Fruit fly (Drosophila melanogaster) whole organism, adult: ENCODE data around the gene AlaRS-m.
A peak's percentile ranks its signal among the peaks of the same experiment; 100 is the strongest.

Experiments
- CG11617 ChIP-seq: fragments of 200-800 bp; sonication (Bioruptor generic); optimal IDR thresholded peaks from 2 replicates; lab custom pipeline; 2017; ENCODE audit warnings: mild to moderate bottlenecking, missing biosample characterization, missing genetic modification reagents, missing genetic modification characterization
- CG12768 ChIP-seq: fragments of 200-800 bp; sonication (Bioruptor generic); optimal IDR thresholded peaks from 2 replicates; lab custom pipeline; 2017; ENCODE audit warnings: missing biosample characterization, missing genetic modification characterization, mild to moderate bottlenecking, moderate library complexity, missing genetic modification reagents
- CG14711 ChIP-seq: fragments of 200-800 bp; sonication (Bioruptor generic); optimal IDR thresholded peaks from 2 replicates; lab custom pipeline; 2018; ENCODE audit warnings: missing biosample characterization, mild to moderate bottlenecking, missing genetic modification characterization, moderate library complexity
- CG1620 ChIP-seq: fragments of 200-800 bp; sonication (Bioruptor generic); optimal IDR thresholded peaks from 2 replicates; lab custom pipeline; 2016; ENCODE audit warnings: missing biosample characterization, missing genetic modification characterization
- CG33017 ChIP-seq: fragments of 200-800 bp; sonication (Bioruptor generic); optimal IDR thresholded peaks from 2 replicates; lab custom pipeline; 2018; ENCODE audit warnings: missing biosample characterization, mild to moderate bottlenecking, missing genetic modification characterization, moderate library complexity
- CG5204 ChIP-seq: fragments of 200-800 bp; sonication (Bioruptor generic); optimal IDR thresholded peaks from 2 replicates; lab custom pipeline; 2016; ENCODE audit warnings: missing biosample characterization, missing genetic modification characterization
- CG7045 ChIP-seq: fragments of 200-800 bp; sonication (Bioruptor generic); optimal IDR thresholded peaks from 2 replicates; lab custom pipeline; 2017; ENCODE audit warnings: missing biosample characterization, mild to moderate bottlenecking, missing genetic modification characterization
- CG7101 ChIP-seq: fragments of 200-800 bp; sonication (Bioruptor generic); optimal IDR thresholded peaks from 2 replicates; lab custom pipeline; 2018; ENCODE audit warnings: missing biosample characterization, mild to moderate bottlenecking, missing genetic modification characterization, moderate library complexity
- Clk ChIP-seq: fragments of 200-800 bp; sonication (Bioruptor generic); optimal IDR thresholded peaks from 2 replicates; lab custom pipeline; 2017; ENCODE audit warnings: missing biosample characterization, missing genetic modification characterization
- Crg-1 ChIP-seq: fragments of 200-800 bp; sonication (Bioruptor generic); optimal IDR thresholded peaks from 2 replicates; lab custom pipeline; 2016; ENCODE audit warnings: missing biosample characterization, missing genetic modification characterization
- Hr96 ChIP-seq: fragments of 200-800 bp; sonication (Bioruptor generic); optimal IDR thresholded peaks from 2 replicates; lab custom pipeline; 2016; ENCODE audit warnings: missing biosample characterization, missing genetic modification characterization
- Mnt ChIP-seq: fragments of 200-800 bp; sonication (Bioruptor generic); optimal IDR thresholded peaks from 2 replicates; lab custom pipeline; 2016; ENCODE audit warnings: missing biosample characterization, mild to moderate bottlenecking, missing genetic modification characterization
- bab1 ChIP-seq: fragments of 200-800 bp; sonication (Bioruptor generic); optimal IDR thresholded peaks from 3 replicates; lab custom pipeline; 2019; ENCODE audit warnings: missing biosample characterization, mild to moderate bottlenecking, missing genetic modification characterization, moderate library complexity
- cic ChIP-seq: fragments of 200-800 bp; sonication (Bioruptor generic); optimal IDR thresholded peaks from 2 replicates; lab custom pipeline; 2017; ENCODE audit warnings: missing biosample characterization, mild to moderate bottlenecking, missing genetic modification characterization, moderate library complexity
- cnc ChIP-seq, 2 experiments: fragments of >200 bp; optimal IDR thresholded peaks; 2 replicates each; lab custom pipeline; 2017
- kay ChIP-seq: fragments of 200-800 bp; sonication (Bioruptor generic); peaks from one replicate; lab custom pipeline; 2016; ENCODE audit warnings: missing biosample characterization, missing genetic modification characterization, borderline replicate concordance
- ovo ChIP-seq: fragments of 200-800 bp; sonication (Bioruptor generic); optimal IDR thresholded peaks from 2 replicates; lab custom pipeline; 2016; ENCODE audit warnings: missing biosample characterization, missing genetic modification characterization
- pad ChIP-seq: fragments of 200-800 bp; sonication (Bioruptor generic); optimal IDR thresholded peaks from 3 replicates; lab custom pipeline; 2017; ENCODE audit warnings: missing biosample characterization, missing genetic modification characterization, mild to moderate bottlenecking, moderate library complexity, missing genetic modification reagents
- tj ChIP-seq: fragments of 200-800 bp; sonication (Bioruptor generic); optimal IDR thresholded peaks from 3 replicates; lab custom pipeline; 2017; ENCODE audit warnings: missing biosample characterization, mild to moderate bottlenecking, missing genetic modification characterization, moderate library complexity
- toe ChIP-seq: fragments of 200-800 bp; sonication (Bioruptor generic); optimal IDR thresholded peaks from 2 replicates; lab custom pipeline; 2016; ENCODE audit warnings: missing biosample characterization, missing genetic modification characterization

Gene AlaRS-m

DNA sequence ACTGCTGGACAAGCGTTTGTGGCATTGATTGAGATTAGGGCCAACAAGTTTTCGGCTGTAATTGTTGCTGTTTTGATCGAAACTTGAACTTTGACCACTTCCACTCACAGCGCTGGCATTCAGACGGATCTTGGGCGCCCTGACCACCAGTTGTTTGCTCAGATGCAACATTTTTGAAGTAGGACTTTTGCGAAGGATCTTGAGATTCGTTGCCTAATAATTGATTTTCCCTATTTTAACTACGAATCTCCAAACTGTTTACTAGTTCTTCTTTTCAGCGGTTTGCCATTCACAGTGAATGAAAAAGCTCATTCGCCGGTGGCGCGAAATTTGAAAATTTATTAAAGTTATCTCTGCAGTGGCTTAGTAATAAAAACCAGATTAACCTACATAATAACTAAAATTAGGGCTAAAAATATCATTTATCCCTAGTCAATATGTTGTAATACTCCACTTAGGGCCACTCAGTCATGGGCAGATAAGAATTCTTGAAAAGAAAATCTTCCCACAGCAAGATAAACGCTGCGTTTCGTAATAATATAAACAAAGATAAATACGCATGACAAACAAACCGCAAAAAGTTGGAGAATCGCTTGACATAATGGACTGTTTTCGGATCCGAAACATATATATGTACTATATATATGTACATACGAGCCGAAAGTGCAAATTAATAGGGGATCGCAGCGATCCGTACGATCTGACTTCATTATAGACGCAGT is 4.4 kb upstream of the AlaRS-m start, which contains the start of the genes Dhrs4 and Gdap1:
Gene Dhrs4, minus strand, starts transcription at position 267 of the 722 bp plus-strand sequence.
Gene Gdap1, plus strand, starts transcription at position 574 of the 722 bp plus-strand sequence.
- TF ChIP-seq CG12768 (GFP tag; lab: Kevin White, UChicago) (peak; percentile 39), tj (GFP tag; lab: Kevin White, UChicago) (peak; percentile 10), toe (no peak)

DNA sequence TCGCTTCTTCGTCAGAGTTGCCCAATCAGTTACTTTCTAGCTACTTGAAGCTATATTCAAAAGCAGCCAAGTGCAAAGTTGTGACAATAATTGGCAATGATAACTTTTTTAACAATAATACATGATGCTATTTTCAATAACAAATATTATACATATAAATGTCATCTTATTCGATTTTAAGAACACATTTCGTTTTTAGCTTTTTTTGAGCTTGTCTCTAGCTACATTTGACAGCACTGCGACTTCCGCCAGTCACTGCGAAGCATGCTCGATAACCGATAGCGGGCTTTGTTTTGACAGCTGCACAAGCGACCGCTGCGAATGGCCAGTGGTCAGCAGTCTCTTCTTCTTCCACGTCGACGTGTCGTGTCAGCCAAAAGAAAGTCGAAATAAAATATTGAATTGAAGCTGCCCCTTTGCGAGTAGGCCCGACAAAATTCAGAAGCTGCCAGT is 6.5 kb downstream of the AlaRS-m start, which contains the start of the genes Gen and Srp54k:
Gene Gen, minus strand, starts transcription at position 23 of the 453 bp plus-strand sequence.
Gene Srp54k, plus strand, starts transcription at position 325 of the 453 bp plus-strand sequence.
- peak; percentile 39 for TF ChIP-seq CG7101 (tag; lab: Kevin White, UChicago)
- TF ChIP-seq bab1 (GFP tag; lab: Kevin White, UChicago): peak; percentile 46
- TF ChIP-seq pad (GFP tag; lab: Kevin White, UChicago): peak; percentile 6
- no peak for TF ChIP-seq CG7045 (GFP tag; lab: Kevin White, UChicago)
- TF ChIP-seq cnc (optimal IDR thresholded peaks at IDR 0.05; lab: Kevin White, UChicago): no peak
- no peak for TF ChIP-seq Clk (GFP tag; lab: Kevin White, UChicago)
- TF ChIP-seq cic (GFP tag; lab: Kevin White, UChicago): peak; percentile 44
- TF ChIP-seq Mnt (GFP tag; lab: Kevin White, UChicago): peak; percentile 28
- TF ChIP-seq CG5204: no peak
- peak; percentile 11 for TF ChIP-seq CG14711 (tag; lab: Kevin White, UChicago)
- no peak for TF ChIP-seq Hr96 (GFP tag; lab: Kevin White, UChicago)
- peak; percentile 16 for TF ChIP-seq CG33017
- TF ChIP-seq Crg-1: peak; percentile 48
- peak; percentile 19 for TF ChIP-seq CG1620
- no peak for TF ChIP-seq ovo (GFP tag; lab: Kevin White, UChicago)
- peak; percentile 38 for TF ChIP-seq CG11617
- peak; percentile 81 for TF ChIP-seq tj (GFP tag; lab: Kevin White, UChicago)
- no peak for TF ChIP-seq CG12768 (GFP tag; lab: Kevin White, UChicago)

DNA sequence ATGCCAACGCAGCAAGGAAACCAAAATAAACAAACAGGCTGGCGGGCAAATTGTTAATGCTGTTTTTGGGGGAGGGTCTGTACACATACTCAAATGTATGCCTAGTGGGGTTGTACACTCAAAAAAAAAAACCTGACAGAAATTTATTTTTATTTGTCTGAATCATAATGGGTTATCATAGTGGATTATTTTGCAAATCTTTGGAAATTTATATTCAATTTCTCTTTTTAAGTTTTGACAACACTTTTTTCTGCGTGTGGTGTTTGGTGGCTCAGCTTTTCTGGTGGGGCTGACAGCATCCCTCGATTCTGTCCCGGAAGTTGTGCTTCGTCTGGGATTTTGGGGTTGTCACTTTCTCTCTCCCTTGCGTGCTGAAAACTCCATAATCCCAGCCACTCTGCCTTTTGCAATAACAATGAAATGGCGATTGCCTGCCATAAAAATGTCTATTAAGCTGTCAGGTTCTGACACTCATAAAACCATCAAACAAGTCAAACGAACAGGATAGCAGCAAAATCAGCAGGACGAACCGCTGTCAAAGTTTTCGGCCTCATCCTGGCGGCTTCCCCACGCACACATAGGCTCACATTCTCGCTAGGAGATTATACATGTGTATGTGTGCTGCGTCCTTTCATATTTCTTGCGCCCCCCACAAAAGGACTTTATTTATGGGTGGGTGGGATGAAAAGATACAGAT is 9.2 kb downstream of the AlaRS-m start:
- TF ChIP-seq CG7045 (GFP tag; lab: Kevin White, UChicago) (no peak), ovo (GFP tag; lab: Kevin White, UChicago) (no peak), CG14711 (tag; lab: Kevin White, UChicago) (no peak), Mnt (GFP tag; lab: Kevin White, UChicago) (no peak), Clk (GFP tag; lab: Kevin White, UChicago) (no peak)

DNA sequence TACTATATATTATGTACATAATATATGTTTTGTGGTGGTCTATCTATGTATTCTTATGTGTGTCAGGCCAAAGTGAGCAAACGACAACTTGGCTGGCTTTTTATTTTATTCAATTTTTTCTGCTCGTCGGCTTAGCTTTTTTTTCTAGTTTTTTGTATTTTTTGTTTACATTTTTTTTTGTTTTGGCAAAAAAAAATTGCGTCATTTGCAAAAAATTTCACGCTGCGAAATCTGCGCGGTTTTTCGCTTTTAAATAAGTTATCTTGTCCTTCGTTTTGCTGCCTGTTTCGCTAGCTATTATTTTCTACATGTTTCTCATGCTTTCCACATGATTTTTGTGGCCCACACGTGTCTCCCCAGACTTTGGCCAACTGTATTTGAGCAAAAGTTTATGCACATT is 26.6 kb downstream of the AlaRS-m start:
- TF ChIP-seq CG7045 (GFP tag; lab: Kevin White, UChicago) (no peak), tj (GFP tag; lab: Kevin White, UChicago) (peak; percentile 63), Hr96 (GFP tag; lab: Kevin White, UChicago) (no peak), CG12768 (GFP tag; lab: Kevin White, UChicago) (no peak), ovo (GFP tag; lab: Kevin White, UChicago) (no peak), cnc (optimal IDR thresholded peaks at IDR 0.05; lab: Kevin White, UChicago) (no peak), Crg-1 (no peak)

DNA sequence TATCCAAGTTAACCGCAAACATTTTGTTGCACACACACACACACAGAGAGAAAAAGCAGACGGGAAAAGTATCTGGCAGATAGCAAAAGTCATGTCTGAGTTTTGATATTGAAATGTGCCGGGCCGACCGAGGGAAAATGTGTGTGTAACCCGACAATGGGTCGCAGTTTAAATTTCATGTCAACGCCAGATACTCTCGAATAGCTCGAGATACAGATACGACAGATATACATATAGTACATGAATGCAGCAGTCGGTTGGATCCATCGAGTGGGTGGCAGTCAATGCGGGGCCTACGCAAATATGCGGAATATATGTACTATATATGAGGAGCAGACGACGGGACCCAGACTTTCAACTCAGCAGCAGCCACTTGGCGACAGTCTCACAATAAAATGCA is 30.2 kb downstream of the AlaRS-m start:
- no peak for TF ChIP-seq CG7045 (GFP tag; lab: Kevin White, UChicago)
- peak; percentile 3 for TF ChIP-seq kay (GFP tag; lab: Kevin White, UChicago)
- TF ChIP-seq pad (GFP tag; lab: Kevin White, UChicago): no peak

DNA sequence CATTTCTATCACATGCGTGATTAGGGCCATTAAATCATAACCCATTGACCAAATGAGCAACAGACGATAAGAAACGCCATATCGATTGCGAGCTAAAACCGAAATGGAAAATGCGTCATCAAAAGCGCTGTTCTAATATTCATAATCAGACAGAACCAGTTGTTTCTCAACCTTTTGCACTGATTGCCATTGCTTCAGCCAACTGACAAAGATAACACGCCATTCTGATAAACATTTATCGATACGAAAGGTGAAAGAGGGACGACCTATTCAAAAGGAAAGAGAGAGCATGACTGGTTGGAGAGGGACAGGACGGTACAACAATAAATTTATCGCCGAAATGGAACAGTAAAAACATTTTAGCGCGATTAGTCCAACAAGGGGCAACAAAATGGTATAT is 30.9 kb downstream of the AlaRS-m start:
- no peak for TF ChIP-seq CG14711 (tag; lab: Kevin White, UChicago)
- TF ChIP-seq CG7045 (GFP tag; lab: Kevin White, UChicago): no peak
- no peak for TF ChIP-seq CG33017
- no peak for TF ChIP-seq toe
- TF ChIP-seq CG7101 (tag; lab: Kevin White, UChicago): no peak
- TF ChIP-seq CG12768 (GFP tag; lab: Kevin White, UChicago): no peak
- TF ChIP-seq cic (GFP tag; lab: Kevin White, UChicago): peak; percentile 25
- no peak for TF ChIP-seq bab1 (GFP tag; lab: Kevin White, UChicago)
- no peak for TF ChIP-seq ovo (GFP tag; lab: Kevin White, UChicago)

DNA sequence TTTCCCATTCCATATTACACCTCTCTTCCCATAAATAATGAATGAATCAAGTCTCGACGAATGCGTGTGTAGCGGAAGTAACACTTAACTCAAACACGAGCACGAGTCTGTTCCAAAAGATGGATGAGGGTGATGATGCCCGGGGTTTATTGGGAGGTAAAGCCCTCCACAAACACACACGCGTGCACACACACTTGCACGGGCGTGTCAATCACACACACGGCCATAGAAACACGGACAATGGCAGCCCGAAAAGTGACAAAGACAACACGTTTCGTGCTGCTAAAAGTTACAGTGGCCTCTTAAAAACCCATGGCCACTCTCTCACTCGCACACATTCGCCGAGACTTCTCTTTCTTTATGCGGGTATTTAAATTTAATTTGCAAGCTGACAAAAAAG is 33.0 kb downstream of the AlaRS-m start:
- no peak for TF ChIP-seq cic (GFP tag; lab: Kevin White, UChicago)
- TF ChIP-seq CG5204: no peak
- TF ChIP-seq kay (GFP tag; lab: Kevin White, UChicago): no peak
- no peak for TF ChIP-seq Hr96 (GFP tag; lab: Kevin White, UChicago)
- no peak for TF ChIP-seq CG33017
- no peak for TF ChIP-seq CG12768 (GFP tag; lab: Kevin White, UChicago)
- no peak for TF ChIP-seq bab1 (GFP tag; lab: Kevin White, UChicago)
- TF ChIP-seq toe: no peak
- TF ChIP-seq Mnt (GFP tag; lab: Kevin White, UChicago): no peak
- TF ChIP-seq pad (GFP tag; lab: Kevin White, UChicago): no peak
